Worm (Caenorhabditis elegans): ENCODE data around the gene sre-18.

ce11 chrIV:12259161-12259870, 29.7 kb upstream of the sre-18 start, which contains the start of gene Y39C12A.9:
- TF ChIP-seq sdz-38 (tag; optimal IDR thresholded peaks at IDR 0.05) (no peak), dpl-1 (GFP tag; optimal IDR thresholded peaks at IDR 0.05) (no peak), bed-1 (GFP tag; IDR thresholded peaks at IDR 0.05) (no peak), F57C9.4 (tag; optimal IDR thresholded peaks at IDR 0.05) (no peak), F37B4.10 (GFP tag; IDR thresholded peaks at IDR 0.05) (no peak), pha-4 (tag; optimal IDR thresholded peaks at IDR 0.05) (no peak), unc-62 (GFP tag; optimal IDR thresholded peaks at IDR 0.05) (no peak), mel-28 (tag; optimal IDR thresholded peaks at IDR 0.05; ENCODE audit: borderline replicate concordance) (no peak), ceh-100 (GFP tag; IDR thresholded peaks at IDR 0.05) (no peak), somi-1 (GFP tag; optimal IDR thresholded peaks at IDR 0.05) (no peak), nfya-2 (GFP tag; IDR thresholded peaks at IDR 0.05) (no peak)

Measured in whole organism, young adult.